Worm (Caenorhabditis elegans): ENCODE results near the gene flp-25.

Gene flp-25

ce11 chrIII:9346722-9347121 lies 14.6 kb upstream of the flp-25 start:
- 0 out of 2 replicates have a peak, but pooled peaks have one; percentile 14 for TF ChIP-seq ztf-23 (GFP tag; IDR thresholded peaks at IDR 0.05)
- TF ChIP-seq flt-1 (GFP tag; IDR thresholded peaks at IDR 0.05): no peak

ce11 chrIII:9353814-9354213 lies 7.5 kb upstream of the flp-25 start:
- no peak for TF ChIP-seq ztf-29 (GFP tag; IDR thresholded peaks at IDR 0.05)
- no peak for TF ChIP-seq tab-1 (GFP tag; IDR thresholded peaks at IDR 0.05)
- no peak for TF ChIP-seq ref-1 (GFP tag; conservative IDR thresholded peaks at IDR 0.05)
- no peak for TF ChIP-seq ztf-23 (GFP tag; IDR thresholded peaks at IDR 0.05)
- no peak for TF ChIP-seq med-1 (GFP tag; optimal IDR thresholded peaks at IDR 0.05; ENCODE audit: insufficient read depth)
- no peak for TF ChIP-seq klf-2 (GFP tag; conservative IDR thresholded peaks at IDR 0.05)
- no peak for TF ChIP-seq cog-1 (tag; optimal IDR thresholded peaks at IDR 0.05)
- no peak for TF ChIP-seq flt-1 (GFP tag; IDR thresholded peaks at IDR 0.05)
- TF ChIP-seq T22C8.4 (GFP tag; IDR thresholded peaks at IDR 0.05): no peak

- TF ChIP-seq T22C8.4 (GFP tag; IDR thresholded peaks at IDR 0.05) (no peak), klf-2 (GFP tag; conservative IDR thresholded peaks at IDR 0.05) (no peak), ztf-29 (GFP tag; IDR thresholded peaks at IDR 0.05) (no peak), med-1 (GFP tag; optimal IDR thresholded peaks at IDR 0.05; ENCODE audit: insufficient read depth) (no peak), ztf-23 (GFP tag; IDR thresholded peaks at IDR 0.05) (no peak), flt-1 (GFP tag; IDR thresholded peaks at IDR 0.05) (no peak), tab-1 (GFP tag; IDR thresholded peaks at IDR 0.05) (no peak), cog-1 (tag; optimal IDR thresholded peaks at IDR 0.05) (no peak), ref-1 (GFP tag; conservative IDR thresholded peaks at IDR 0.05) (no peak)
Observed at ce11 chrIII:9355412-9355969, 5.8 kb upstream of the flp-25 start, which contains the start of gene chtb-1. Gene chtb-1 (minus strand): TSS chrIII:9355462.

ce11 chrIII:9359060-9359459 lies 2.3 kb upstream of the flp-25 start, which contains the start of gene K04H4.5:
Gene K04H4.5 (plus strand): TSS chrIII:9359360.
- TF ChIP-seq med-1 (GFP tag; optimal IDR thresholded peaks at IDR 0.05; ENCODE audit: insufficient read depth) (no peak), tab-1 (GFP tag; IDR thresholded peaks at IDR 0.05) (no peak), ztf-23 (GFP tag; IDR thresholded peaks at IDR 0.05) (no peak), T22C8.4 (GFP tag; IDR thresholded peaks at IDR 0.05) (no peak), flt-1 (GFP tag; IDR thresholded peaks at IDR 0.05) (no peak), ref-1 (GFP tag; conservative IDR thresholded peaks at IDR 0.05) (no peak)

- TF ChIP-seq flt-1 (GFP tag; IDR thresholded peaks at IDR 0.05) (no peak), ref-1 (GFP tag; conservative IDR thresholded peaks at IDR 0.05) (no peak), ztf-29 (GFP tag; IDR thresholded peaks at IDR 0.05) (no peak), tab-1 (GFP tag; IDR thresholded peaks at IDR 0.05) (no peak), ztf-23 (GFP tag; IDR thresholded peaks at IDR 0.05) (no peak), med-1 (GFP tag; optimal IDR thresholded peaks at IDR 0.05; ENCODE audit: insufficient read depth) (no peak), T22C8.4 (GFP tag; IDR thresholded peaks at IDR 0.05) (no peak)
Observed at ce11 chrIII:9366376-9366775, 5.0 kb downstream of the flp-25 start.

ce11 chrIII:9366971-9367370 lies 5.6 kb downstream of the flp-25 start, which contains the start of gene crn-6:
Gene crn-6 (plus strand): TSS chrIII:9367271.
- TF ChIP-seq tab-1 (GFP tag; IDR thresholded peaks at IDR 0.05) (no peak), ztf-29 (GFP tag; IDR thresholded peaks at IDR 0.05) (no peak), med-1 (GFP tag; optimal IDR thresholded peaks at IDR 0.05; ENCODE audit: insufficient read depth) (no peak), ref-1 (GFP tag; conservative IDR thresholded peaks at IDR 0.05) (no peak), klf-2 (GFP tag; conservative IDR thresholded peaks at IDR 0.05) (no peak), T22C8.4 (GFP tag; IDR thresholded peaks at IDR 0.05) (no peak), cog-1 (tag; optimal IDR thresholded peaks at IDR 0.05) (no peak), ztf-23 (GFP tag; IDR thresholded peaks at IDR 0.05) (no peak), flt-1 (GFP tag; IDR thresholded peaks at IDR 0.05) (no peak)

- no peak for TF ChIP-seq tab-1 (GFP tag; IDR thresholded peaks at IDR 0.05)
- no peak for TF ChIP-seq ref-1 (GFP tag; conservative IDR thresholded peaks at IDR 0.05)
- TF ChIP-seq ztf-23 (GFP tag; IDR thresholded peaks at IDR 0.05): no peak
Observed at ce11 chrIII:9373779-9374178, 12.5 kb downstream of the flp-25 start.

ce11 chrIII:9376701-9377100 lies 15.4 kb downstream of the flp-25 start:
- TF ChIP-seq klf-2 (GFP tag; conservative IDR thresholded peaks at IDR 0.05) (no peak), ztf-23 (GFP tag; IDR thresholded peaks at IDR 0.05) (no peak), ztf-29 (GFP tag; IDR thresholded peaks at IDR 0.05) (no peak), med-1 (GFP tag; optimal IDR thresholded peaks at IDR 0.05; ENCODE audit: insufficient read depth) (no peak), tab-1 (GFP tag; IDR thresholded peaks at IDR 0.05) (no peak), cog-1 (tag; optimal IDR thresholded peaks at IDR 0.05) (no peak), T22C8.4 (GFP tag; IDR thresholded peaks at IDR 0.05) (no peak), flt-1 (GFP tag; IDR thresholded peaks at IDR 0.05) (no peak), ref-1 (GFP tag; conservative IDR thresholded peaks at IDR 0.05) (no peak)

ce11 chrIII:9383496-9383895 lies 22.2 kb downstream of the flp-25 start, which contains the start of gene tkr-1:
Gene tkr-1 (plus strand): TSS chrIII:9383796.
- TF ChIP-seq flt-1 (GFP tag; IDR thresholded peaks at IDR 0.05): no peak
- TF ChIP-seq ref-1 (GFP tag; conservative IDR thresholded peaks at IDR 0.05): no peak
- TF ChIP-seq tab-1 (GFP tag; IDR thresholded peaks at IDR 0.05): no peak
- no peak for TF ChIP-seq cog-1 (tag; optimal IDR thresholded peaks at IDR 0.05)
- no peak for TF ChIP-seq T22C8.4 (GFP tag; IDR thresholded peaks at IDR 0.05)
- no peak for TF ChIP-seq med-1 (GFP tag; optimal IDR thresholded peaks at IDR 0.05; ENCODE audit: insufficient read depth)
- no peak for TF ChIP-seq ztf-29 (GFP tag; IDR thresholded peaks at IDR 0.05)
- no peak for TF ChIP-seq klf-2 (GFP tag; conservative IDR thresholded peaks at IDR 0.05)
- no peak for TF ChIP-seq ztf-23 (GFP tag; IDR thresholded peaks at IDR 0.05)

- TF ChIP-seq ztf-29 (GFP tag; IDR thresholded peaks at IDR 0.05) (no peak), ref-1 (GFP tag; conservative IDR thresholded peaks at IDR 0.05) (no peak), cog-1 (tag; optimal IDR thresholded peaks at IDR 0.05) (no peak)
Observed at ce11 chrIII:9385543-9385942, 24.2 kb downstream of the flp-25 start, which contains the start of gene C38C10.3. Gene C38C10.3 (minus strand): TSS chrIII:9385643.

Data from whole organism, midembryonic.